Worm (Caenorhabditis elegans) whole organism, L4/young adult: Measurements from ENCODE around the gene H20J04.6.

ENCODE experiments used
- W03F9.2 ChIP-seq: fragments of 150-350 bp; optimal IDR thresholded peaks from 2 replicates; lab custom pipeline; 2014; ENCODE audit warnings: missing biosample characterization, missing genetic modification characterization
- dao-5 ChIP-seq: sonication (generic microtip); optimal IDR thresholded peaks from 2 replicates; lab custom pipeline; 2016; ENCODE audit warnings: missing genotype, missing genetic modification characterization, moderate library complexity, missing compliant biosample characterization
- him-1 ChIP-seq: sonication (generic microtip); optimal IDR thresholded peaks from 2 replicates; lab custom pipeline; 2016; ENCODE audit warnings: missing genotype, missing genetic modification reagents, missing genetic modification characterization, missing compliant biosample characterization

Gene H20J04.6

DNA sequence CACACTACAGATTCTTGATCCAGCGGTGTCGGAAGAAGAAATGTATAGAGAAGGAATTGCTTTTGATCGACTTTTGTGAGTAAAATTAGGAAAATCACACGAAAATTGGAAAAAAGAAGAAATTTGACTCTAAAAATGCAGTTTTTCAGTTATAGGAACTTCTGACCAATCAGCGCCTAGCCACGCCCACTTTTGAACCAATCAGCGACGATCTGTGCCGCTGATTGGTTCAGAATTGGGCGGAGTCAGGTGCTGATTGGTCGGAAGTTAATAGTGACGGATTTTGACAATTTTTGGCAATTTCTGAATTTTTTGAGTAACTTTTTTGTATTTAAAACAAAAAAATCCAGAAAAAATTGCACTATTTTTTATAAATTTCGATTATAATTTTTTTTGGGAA, 18.4 kb downstream of the H20J04.6 start:
- TF ChIP-seq him-1 (tag; lab: Kevin White, UChicago) (no peak), W03F9.2 (tag; lab: Kevin White, UChicago) (no peak), dao-5 (tag; lab: Kevin White, UChicago) (no peak)

DNA sequence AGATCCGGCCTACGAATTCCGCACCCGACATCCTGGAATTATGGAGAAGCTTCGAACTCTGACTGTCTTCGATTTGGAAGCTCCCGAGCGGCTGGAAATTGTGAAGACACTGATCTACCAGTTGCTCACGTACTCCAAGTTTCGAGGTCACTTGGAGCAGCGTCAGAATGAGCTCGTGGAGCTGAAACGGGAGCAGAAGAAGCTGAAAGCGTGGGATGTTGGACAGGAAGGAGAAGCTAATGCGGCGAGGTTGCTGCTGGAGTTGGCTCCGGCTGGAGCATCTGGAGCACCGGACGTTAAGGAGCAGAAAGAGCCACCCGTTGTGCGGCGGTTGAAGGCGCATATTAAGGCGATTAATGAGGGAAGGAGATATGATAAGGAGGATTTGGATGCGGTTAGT, 21.3 kb downstream of the H20J04.6 start:
- no peak for TF ChIP-seq him-1 (tag; lab: Kevin White, UChicago)
- TF ChIP-seq dao-5 (tag; lab: Kevin White, UChicago), result no peak
- TF ChIP-seq W03F9.2 (tag; lab: Kevin White, UChicago), result no peak

ce11 chrII:4350888-4351287, 27.8 kb downstream of the H20J04.6 start, which contains the start of gene H20J04.9:
H20J04.9 (plus strand) TSS chrII:4351188.
- TF ChIP-seq him-1 (tag; lab: Kevin White, UChicago), result no peak
- TF ChIP-seq dao-5 (tag; lab: Kevin White, UChicago), result no peak
- no peak for TF ChIP-seq W03F9.2 (tag; lab: Kevin White, UChicago)

ce11 chrII:4355217-4355616, 32.2 kb downstream of the H20J04.6 start, which contains the start of the genes H20J04.7 and H20J04.1:
H20J04.7 (minus strand) TSS chrII:4355317.
H20J04.1 (plus strand) TSS chrII:4355613.
- no peak for TF ChIP-seq him-1 (tag; lab: Kevin White, UChicago)
- TF ChIP-seq dao-5 (tag; lab: Kevin White, UChicago), result no peak
- TF ChIP-seq W03F9.2 (tag; lab: Kevin White, UChicago), result no peak

- TF ChIP-seq W03F9.2 (tag; lab: Kevin White, UChicago) (no peak), dao-5 (tag; lab: Kevin White, UChicago) (no peak), him-1 (tag; lab: Kevin White, UChicago) (no peak)
These were observed 35.7 kb downstream of the H20J04.6 start, which contains the start of gene lat-2 for ce11 chrII:4358765-4359164. lat-2 (plus strand) TSS chrII:4359065.

DNA sequence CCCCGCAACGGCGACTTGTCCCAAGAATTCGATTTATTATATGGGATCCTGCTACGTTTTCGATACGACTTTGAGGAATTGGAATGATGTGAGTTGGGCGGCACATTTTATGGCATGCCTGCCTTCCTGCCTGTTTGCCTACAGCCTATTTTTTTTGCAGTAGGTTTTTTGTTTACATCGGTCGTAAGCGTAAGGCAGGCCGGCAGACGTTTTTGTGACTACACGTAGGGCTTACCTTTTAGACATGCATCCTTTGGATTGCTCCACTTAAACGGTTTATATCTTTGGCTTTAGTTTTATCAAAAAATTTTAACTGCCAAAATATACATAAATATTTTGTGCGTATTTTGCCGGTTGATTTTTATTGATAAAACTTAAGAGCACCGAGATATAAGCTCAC, 36.2 kb downstream of the H20J04.6 start:
- TF ChIP-seq W03F9.2 (tag; lab: Kevin White, UChicago) (no peak), dao-5 (tag; lab: Kevin White, UChicago) (no peak), him-1 (tag; lab: Kevin White, UChicago) (no peak)

DNA sequence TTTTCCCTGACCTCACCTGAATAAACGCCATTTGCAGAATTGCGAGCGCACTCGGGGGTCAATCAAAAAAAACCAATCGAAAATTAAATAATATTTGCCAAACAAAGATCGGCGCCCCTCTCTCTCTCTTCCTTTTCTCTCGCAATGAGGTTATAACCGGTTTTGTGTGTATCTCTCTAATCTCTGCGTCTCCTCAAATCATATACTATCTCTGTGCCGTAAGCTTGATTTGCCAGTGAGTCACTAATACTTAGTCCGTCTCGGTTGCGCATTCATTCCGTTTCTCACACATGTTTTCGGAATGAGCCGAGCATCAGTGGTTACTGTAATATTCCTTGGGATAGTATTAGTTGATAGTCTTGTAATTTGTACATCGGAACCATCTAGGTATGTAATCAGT, 39.0 kb downstream of the H20J04.6 start:
- TF ChIP-seq W03F9.2 (tag; lab: Kevin White, UChicago) (no peak), dao-5 (tag; lab: Kevin White, UChicago) (no peak), him-1 (tag; lab: Kevin White, UChicago) (no peak)

DNA sequence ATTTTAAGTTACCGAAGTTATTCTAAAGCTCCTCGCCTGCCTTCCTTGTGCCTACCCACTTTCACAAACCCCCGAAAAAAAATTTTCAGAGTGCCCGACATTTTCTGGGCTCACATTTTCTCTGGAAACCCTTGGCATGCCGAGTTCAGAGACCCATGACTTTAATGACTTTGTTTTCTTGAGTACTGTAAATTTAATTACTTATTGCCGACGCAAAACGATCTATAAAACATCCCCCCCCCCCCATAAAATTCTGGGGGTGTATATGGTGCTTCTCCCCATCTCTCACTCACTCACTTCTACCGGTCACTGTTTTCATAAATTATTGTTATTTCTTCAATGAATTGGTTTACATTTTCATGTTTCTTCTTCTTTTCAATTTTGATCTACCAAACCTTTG, 44.9 kb downstream of the H20J04.6 start, which contains the start of gene try-9:
try-9 (plus strand) TSS at position 301 of the 400 bp plus-strand sequence.
- TF ChIP-seq dao-5 (tag; lab: Kevin White, UChicago) (no peak), W03F9.2 (tag; lab: Kevin White, UChicago) (no peak), him-1 (tag; lab: Kevin White, UChicago) (no peak)

DNA sequence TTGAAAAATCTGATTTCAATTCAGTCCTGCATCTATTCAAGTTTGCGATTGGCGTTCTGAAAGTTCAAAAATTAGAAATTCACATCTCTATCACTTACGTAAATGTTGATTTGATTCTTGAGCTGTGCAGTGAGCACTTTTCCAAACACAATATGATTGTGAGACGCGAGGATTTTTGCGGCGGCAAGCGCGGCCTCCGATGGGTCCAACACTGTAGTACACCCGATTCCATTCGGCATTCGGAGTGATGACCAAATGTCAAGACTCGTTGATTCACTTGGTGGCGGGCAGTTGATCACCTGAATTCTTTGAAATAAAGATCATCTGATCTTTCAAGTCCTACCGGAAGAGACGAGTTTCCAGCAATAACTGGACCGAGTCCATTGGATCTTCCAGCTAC, 46.7 kb downstream of the H20J04.6 start:
- TF ChIP-seq dao-5 (tag; lab: Kevin White, UChicago) (no peak), W03F9.2 (tag; lab: Kevin White, UChicago) (no peak)

DNA sequence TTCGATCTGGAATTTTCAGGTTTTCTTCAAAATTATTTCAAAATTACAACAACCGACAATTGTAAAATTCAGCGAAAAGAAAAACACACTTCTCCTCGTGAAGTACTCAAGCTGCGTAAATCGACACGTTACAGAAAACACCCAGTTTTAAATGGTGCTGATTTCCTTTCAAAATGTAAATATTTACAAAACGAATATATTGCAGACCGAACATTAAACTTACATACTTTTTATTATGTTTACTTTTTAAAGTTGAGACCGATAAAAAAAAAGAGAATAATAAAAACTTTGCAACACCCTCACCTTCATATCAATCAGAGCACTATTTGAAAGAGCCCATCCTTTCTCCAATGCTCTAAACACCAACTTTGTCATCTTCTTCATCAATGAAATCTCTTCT, 47.8 kb downstream of the H20J04.6 start:
- TF ChIP-seq dao-5 (tag; lab: Kevin White, UChicago) (no peak), W03F9.2 (tag; lab: Kevin White, UChicago) (no peak), him-1 (tag; lab: Kevin White, UChicago) (no peak)

DNA sequence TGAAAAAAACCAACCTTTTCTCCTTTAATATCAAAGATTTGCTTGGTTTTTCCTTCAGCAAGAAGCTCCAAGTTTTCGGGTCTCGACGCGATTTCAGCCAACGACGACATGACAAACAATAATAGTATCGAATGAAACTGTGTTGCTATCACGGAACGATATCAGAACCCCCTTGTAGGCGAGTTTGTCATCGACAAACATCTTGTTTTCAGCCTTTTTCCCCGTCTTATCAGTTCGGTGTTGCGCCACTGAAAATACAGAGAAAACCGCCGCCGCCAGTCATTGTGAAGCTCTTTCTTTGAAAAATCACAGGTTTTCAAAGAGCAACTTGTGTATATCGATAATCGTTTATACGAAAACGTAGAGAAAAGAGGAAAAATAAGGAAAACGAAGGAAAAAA, 49.4 kb downstream of the H20J04.6 start, which contains the start of gene paic-1:
paic-1 (minus strand) TSS at position 120 of the 400 bp plus-strand sequence.
- no peak for TF ChIP-seq him-1 (tag; lab: Kevin White, UChicago)
- no peak for TF ChIP-seq W03F9.2 (tag; lab: Kevin White, UChicago)
- TF ChIP-seq dao-5 (tag; lab: Kevin White, UChicago), result no peak

DNA sequence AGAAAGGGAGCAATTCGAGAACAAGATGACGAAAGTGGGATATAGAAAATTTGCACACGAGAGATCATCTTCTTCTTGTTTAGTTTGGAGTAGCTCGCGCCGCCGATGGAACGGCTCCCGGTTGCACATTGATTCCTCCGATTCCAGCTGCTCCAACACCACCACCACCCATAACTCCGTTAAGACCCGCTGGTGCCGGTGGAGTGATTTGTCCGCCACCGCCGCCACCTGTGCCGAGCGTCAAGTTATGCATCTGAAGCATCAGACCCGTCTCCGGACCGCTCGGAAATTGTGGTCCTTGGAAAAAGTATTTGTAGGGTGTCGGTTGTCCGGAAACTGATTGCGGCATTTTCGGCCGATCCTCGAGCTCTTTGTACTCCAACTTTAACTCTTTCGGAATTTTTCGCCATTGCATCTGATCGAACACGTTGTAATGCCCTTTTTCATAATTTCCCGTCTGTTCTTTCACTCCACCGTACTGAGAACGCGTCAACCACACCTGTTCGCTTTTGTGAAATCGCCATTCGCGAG, 49.9 kb downstream of the H20J04.6 start:
- TF ChIP-seq dao-5 (tag; lab: Kevin White, UChicago), result no peak
- TF ChIP-seq him-1 (tag; lab: Kevin White, UChicago), result no peak
- TF ChIP-seq W03F9.2 (tag; lab: Kevin White, UChicago), result no peak
